Worm (Caenorhabditis elegans): ENCODE results near the gene drl-1.

ce11 chrIV:309526-309925 lies 15.3 kb upstream of the drl-1 start:
- TF ChIP-seq aly-1 (tag; optimal IDR thresholded peaks at IDR 0.05) (no peak), ama-1 (optimal IDR thresholded peaks at IDR 0.05) (no peak)

Data from whole organism, early embryonic.